Worm (Caenorhabditis elegans) whole organism, dauer: Measurements from ENCODE around the gene lec-9.
"Not testable (repeated sequence)": the region's sequence is repeated elsewhere in the genome, so short reads cannot be mapped to it uniquely, and the experiment has no call there.

Source experiments
- unc-62 ChIP-seq: sonication (generic microtip); optimal IDR thresholded peaks from 2 replicates; lab custom pipeline; 2017; ENCODE audit warnings: missing biosample characterization, missing genetic modification reagents, missing genetic modification characterization

lec-9 gene

DNA sequence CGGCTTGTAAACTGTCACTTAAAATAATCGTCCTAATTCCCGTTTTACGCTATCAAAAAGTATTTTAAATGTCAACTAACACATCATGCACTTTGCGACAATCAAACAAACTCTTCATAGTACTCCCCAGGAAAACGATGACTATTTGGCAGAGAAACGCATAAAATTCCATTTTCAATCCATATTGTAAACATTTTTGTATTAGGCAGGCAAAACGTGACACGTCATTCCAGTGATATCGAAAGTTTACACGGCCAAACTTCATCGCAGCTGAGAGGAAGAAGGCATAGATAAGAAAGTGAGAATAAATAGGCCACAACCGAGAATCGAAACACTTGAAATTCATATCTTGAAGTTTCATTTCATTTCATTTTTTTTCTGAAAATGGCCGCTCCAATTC lies at the start of gene lec-9:
lec-9 (plus strand) TSS at position 349 of the 400 bp plus-strand sequence.
- no peak for TF ChIP-seq unc-62 (GFP tag; lab: Kevin White, UChicago)

DNA sequence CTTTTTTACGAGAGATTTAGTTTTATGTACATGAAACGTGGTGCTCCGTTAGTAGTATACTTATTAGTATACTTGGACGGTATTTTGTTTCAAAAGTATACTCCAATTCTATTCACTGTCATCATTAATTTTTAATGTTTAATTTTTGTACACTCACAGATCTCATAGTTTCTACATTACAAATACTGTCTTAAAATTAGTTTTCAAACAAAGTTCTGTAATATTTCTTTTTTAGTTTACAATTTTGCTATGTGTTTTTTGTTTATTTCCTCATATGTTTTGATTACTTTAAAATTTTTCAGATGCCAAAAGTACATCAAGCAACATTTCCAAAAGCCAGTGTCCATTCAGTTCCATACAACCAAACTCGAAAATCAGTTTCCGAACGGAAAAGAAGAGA lies 49.5 kb upstream of the lec-9 start, which contains the start of gene hlh-28:
hlh-28 (plus strand) TSS at position 301 of the 400 bp plus-strand sequence.
- TF ChIP-seq unc-62 (GFP tag; lab: Kevin White, UChicago) = not testable (repeated sequence)

DNA sequence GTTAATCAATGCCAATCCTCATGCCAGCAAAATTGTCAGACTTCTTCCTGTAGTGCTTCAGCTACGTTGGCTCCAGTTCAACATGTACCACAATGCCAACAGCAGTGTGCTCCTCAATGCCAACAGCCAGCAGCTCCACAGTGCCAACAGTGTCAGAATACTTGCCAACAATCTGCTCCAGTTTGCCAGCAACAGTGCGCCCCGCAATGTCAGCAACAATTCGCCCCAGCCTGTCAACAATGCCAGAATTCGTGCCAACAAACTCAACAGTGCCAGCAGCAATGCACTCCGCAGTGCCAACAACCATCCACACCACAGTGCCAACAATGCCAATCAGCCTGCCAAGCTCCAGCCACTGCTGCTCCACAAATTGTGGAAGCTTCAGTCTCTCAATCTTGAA lies 46.5 kb upstream of the lec-9 start:
- TF ChIP-seq unc-62 (GFP tag; lab: Kevin White, UChicago) = no peak

DNA sequence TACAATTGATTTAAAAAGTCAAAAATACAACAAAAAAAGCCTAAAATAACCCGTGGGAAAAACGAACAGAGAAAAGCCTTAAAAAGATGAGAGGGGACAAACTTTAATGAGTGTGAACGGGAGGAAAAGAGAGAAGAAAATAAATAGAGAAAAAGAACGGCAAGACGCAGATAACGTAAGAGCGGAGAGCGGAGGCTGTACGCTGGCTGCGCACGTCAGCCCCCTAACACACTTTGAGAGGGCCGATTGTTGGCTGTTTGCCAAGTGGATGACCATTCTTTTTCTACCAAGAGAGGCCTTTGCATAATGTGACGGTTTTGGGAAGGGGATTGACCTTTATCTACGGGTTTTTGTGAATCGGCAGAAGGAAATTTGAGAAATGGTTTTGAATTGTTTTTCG lies 38.1 kb upstream of the lec-9 start:
- no peak for TF ChIP-seq unc-62 (GFP tag; lab: Kevin White, UChicago)

DNA sequence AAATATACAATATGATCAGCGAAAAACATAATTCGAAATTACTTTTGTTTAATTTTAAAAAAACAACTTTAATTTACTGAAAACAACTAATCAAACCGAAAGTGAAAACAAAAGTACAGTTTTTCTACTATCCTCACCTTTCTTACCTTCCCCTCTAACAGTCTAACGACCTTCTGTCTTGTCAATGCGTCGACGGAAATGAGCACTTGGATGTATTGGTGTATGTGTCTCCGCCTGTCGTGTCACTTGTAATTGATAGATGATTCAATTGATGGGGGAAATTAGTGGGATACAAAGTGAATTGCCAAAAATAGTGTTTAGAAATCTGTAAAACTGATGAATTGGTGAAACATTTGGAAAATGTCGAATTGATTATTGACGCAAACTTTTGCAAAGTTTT lies 36.9 kb upstream of the lec-9 start, which contains the start of gene F31A3.5:
F31A3.5 (minus strand) TSS at position 200 of the 400 bp plus-strand sequence.
- no peak for TF ChIP-seq unc-62 (GFP tag; lab: Kevin White, UChicago)

DNA sequence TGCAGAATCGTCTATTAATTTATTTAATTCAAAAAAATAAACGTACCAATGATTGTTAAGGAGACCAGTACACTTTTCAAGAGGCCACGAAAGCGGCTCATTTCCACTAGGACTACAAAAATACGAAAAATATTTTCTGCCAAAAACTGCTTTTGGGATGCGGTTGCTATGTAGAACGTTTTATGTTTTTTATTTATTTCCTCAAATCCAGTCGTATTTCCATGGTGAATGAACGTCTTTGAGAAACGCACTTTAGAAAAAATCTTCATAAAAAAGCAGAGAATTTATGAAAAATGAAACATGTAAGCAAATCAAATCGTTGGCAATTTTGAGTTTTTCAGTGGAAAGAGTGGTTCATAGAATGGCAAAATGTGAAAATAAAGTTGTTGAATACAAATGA lies 32.9 kb upstream of the lec-9 start, which contains the start of gene F39B3.7:
F39B3.7 (minus strand) TSS at position 101 of the 400 bp plus-strand sequence.
- TF ChIP-seq unc-62 (GFP tag; lab: Kevin White, UChicago) = no peak

DNA sequence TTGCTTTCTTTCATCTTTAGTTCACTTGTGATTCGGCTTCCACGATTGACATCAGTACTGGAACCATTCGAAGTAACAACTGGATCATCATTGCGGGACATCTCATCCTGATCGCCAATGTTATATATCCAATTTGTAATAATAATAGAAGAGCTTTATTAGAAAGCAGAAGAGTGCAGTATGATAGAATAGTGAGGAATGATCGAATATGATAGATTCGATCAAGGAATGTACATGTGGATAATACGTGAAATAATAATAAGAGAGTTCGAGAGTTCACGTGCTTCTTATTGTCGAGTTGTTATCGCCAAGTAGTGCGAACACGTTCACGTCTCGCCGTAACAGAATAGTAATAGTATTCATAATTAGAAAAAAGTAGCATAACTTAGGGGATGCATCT lies 21.3 kb upstream of the lec-9 start, which contains the start of gene F39B3.3:
F39B3.3 (minus strand) TSS at position 101 of the 400 bp plus-strand sequence.
- not testable (repeated sequence) for TF ChIP-seq unc-62 (GFP tag; lab: Kevin White, UChicago)

DNA sequence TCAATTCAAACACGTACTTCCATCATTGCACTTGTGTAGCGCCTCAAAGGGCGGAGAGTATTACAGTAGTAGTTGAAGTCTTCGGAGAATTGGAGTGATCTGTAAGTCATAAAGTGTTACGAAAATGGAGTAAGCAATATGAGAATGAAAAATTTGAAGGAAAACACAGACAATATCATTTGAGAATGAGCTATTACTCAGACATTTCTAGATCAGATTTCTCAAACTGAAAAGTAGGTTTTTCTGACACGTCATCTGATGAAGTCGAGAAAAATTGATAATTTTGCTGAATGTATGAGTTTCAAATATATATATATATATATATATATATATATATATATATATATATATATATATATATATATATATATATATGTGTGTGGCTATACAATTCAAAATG lies 20.5 kb upstream of the lec-9 start, which contains the start of gene frpr-7:
frpr-7 (minus strand) TSS at position 101 of the 400 bp plus-strand sequence.
- no peak for TF ChIP-seq unc-62 (GFP tag; lab: Kevin White, UChicago)

DNA sequence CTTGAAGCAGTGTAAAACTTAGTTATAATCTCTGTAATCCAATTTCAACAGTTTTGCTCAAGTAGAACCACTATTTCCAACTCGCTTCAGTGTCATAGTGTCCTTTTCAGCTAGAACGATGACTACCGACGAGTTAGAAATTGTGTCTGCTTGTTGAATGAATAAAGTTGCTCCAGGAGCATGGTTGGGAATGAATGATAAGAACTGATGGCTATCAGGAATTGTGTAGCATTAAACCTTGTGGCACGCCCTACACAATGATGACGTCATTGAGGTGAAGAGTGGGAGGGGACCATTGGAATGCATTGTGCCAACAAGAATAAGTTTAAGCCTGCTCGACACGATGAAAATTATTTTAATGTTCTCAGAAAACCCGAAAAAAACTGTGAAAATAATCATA lies 1.6 kb upstream of the lec-9 start:
- TF ChIP-seq unc-62 (GFP tag; lab: Kevin White, UChicago) = no peak

DNA sequence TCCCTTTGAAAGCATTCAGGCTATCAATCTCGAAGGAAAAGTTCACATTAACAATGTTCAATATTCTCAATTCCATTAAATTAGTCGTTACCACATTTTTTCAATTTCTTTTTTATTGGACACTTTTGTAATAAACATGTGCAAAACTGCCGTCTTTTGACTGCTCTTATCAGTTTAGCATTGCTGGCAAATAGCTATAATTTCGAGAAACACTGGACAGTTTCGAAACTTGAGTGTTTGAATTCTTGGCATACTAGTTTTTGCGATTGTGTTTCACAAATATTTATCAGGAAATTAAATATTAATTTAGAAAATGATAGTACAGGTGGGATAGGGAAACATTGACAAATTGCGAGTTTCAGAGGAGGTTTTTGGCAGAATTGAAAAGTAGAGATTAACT lies 1.1 kb downstream of the lec-9 start:
- TF ChIP-seq unc-62 (GFP tag; lab: Kevin White, UChicago) = no peak

DNA sequence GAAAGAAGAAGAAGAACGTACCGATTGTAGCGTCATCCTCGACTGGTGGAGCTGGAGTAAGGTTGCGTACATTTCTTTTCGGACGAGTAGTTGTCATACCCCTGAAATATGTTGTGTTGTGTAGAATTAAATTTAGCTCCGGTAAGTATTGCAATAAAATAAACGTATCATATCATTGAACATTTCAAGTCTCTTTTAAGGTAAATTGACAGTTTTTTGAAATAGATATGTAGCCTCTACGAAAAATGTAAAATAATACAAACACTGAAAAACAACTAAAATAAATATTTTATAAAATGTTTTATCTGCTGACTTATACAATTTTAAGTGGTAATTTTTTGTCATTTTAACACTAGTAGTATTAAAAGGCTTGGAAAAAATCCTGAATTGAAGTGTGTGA lies 9.7 kb downstream of the lec-9 start, which contains the start of gene C16H3.3:
C16H3.3 (minus strand) TSS at position 101 of the 400 bp plus-strand sequence.
- TF ChIP-seq unc-62 (GFP tag; lab: Kevin White, UChicago) = no peak

DNA sequence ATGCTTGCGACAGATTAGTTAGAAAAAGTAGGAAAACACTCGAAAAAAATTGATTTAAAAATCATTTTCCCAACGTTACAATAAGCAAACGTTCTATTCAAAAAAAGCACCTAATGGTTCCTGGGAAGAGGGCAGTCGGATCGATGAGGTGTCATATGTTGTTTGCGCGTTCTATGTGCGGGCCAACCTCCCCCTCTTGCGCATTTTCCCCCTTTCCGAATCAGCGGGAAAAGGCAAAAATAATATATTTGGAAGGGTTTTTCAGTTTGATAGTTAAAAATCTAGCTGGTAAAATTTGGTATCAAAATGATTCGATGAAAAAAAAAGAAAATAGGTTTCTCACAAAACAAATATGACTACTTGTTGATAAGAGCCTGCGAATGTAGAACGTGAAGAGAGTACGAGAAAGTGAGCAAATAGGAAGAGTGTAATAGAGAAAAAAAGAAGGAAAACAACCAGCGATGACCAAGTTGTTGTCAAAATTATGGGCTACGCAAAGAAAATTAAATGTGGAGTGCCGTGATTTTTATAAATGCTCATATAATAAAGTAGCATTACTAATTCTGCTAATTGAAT lies 10.2 kb downstream of the lec-9 start:
- no peak for TF ChIP-seq unc-62 (GFP tag; lab: Kevin White, UChicago)

DNA sequence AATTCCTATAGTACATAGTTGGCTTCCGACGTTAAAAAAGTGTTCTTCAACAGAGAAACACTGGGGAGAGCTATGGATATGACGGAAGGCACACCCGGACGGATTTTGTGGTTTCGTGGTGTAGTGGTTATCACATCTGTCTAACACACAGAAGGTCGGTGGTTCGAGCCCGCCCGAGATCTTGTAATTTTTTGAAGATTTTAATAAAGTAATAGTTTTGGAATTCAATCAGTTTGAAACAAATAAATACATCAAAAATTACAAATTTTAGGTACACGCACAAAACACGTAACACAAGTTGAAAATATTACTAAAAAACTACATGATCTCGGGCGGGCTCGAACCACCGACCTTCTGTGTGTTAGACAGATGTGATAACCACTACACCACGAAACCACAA lies 10.9 kb downstream of the lec-9 start:
- TF ChIP-seq unc-62 (GFP tag; lab: Kevin White, UChicago) = no peak

DNA sequence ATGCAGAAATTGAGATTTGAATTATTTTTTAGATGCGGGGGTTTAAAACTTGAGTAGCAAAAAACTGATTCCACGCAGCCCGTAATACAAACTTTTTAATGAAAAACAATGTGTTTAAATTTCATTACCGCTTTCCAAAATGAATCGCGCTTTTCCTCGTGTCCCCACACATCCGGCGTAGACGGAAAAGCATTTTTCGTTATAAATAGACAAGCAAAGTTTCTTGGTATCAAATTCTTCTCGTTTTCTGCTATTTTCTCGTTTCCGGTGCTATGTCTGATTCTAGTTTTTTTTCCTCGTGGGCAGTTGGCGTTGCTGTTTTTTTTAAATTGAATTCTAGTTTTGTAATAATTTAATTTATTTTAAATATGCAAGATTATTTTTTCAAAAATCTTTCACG lies 12.7 kb downstream of the lec-9 start:
- TF ChIP-seq unc-62 (GFP tag; lab: Kevin White, UChicago) = no peak

DNA sequence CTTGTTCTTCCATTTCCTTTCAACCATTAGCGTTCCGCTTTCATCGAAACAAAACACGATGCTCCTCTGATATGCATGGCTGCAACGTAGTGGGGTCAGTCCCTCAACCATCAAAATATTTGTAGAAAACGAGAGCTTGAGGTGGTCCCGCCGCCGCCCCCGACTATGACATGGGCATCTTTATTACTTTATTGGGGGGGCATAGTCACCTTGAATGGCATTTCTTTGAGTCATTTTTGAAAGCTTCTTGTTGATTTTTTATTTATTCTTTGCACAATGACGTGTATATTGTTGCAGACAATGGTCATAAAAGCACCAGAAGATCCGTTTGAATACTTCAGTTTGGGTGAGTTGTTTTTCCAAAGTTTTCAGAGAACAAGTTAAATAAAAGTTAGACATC lies 14.0 kb downstream of the lec-9 start, which contains the start of gene ncs-7:
ncs-7 (plus strand) TSS at position 301 of the 400 bp plus-strand sequence.
- TF ChIP-seq unc-62 (GFP tag; lab: Kevin White, UChicago) = no peak

DNA sequence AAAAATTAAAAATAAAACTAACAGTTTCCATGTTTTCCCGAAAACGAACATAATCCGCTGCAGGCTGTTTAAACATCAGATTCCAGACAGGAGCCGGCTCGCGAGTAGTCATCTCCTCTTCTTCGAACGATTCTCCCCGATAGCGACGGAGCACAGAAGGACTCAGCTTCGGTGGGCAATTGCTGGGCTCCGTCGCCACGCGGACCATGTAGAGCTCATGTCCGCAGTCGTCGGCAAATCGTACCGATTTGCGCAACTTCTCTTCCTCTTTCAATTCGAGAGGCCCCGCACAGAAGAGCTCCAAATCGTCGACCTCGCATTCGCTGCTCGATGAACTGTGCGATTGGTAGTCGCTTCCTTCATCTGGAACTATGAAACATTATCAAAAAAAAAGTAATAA lies 25.0 kb downstream of the lec-9 start:
- no peak for TF ChIP-seq unc-62 (GFP tag; lab: Kevin White, UChicago)

DNA sequence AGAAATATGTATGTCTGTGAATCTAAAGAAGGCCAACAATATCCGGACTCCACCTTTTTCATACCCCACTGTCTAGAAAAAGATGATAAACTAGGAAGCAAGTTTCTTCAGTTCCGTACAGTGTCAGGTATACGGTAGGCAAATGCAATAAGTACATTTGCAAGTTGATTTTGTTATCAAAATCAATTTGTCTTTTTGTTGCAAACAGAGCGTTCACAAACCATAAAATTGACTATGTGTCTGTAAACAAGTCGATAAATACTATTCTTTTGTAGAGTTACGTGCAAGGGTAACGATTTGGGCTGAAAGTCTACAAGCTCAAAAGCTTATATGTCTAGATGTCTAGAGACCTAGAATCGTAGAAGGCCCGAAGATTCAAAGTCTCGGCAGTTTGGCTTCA lies 25.4 kb downstream of the lec-9 start:
- no peak for TF ChIP-seq unc-62 (GFP tag; lab: Kevin White, UChicago)
